Fruit fly (Drosophila melanogaster): ENCODE measurements around the gene CG15554.

dm6 chr3R:31168429-31168828, 42.5 kb downstream of the CG15554 start:
- TF ChIP-seq CG8478 (optimal IDR thresholded peaks at IDR 0.05), result no peak
- no peak for TF ChIP-seq pan (optimal IDR thresholded peaks at IDR 0.05)
- TF ChIP-seq psq (optimal IDR thresholded peaks at IDR 0.05), result no peak
- TF ChIP-seq usp (GFP tag; optimal IDR thresholded peaks at IDR 0.05), result no peak
- TF ChIP-seq Dll (optimal IDR thresholded peaks at IDR 0.05), result no peak
